Worm (Caenorhabditis elegans) whole organism, midembryonic: ENCODE measurements around the gene Y75B8A.32.

Source experiments
- T22C8.4 ChIP-seq: fragments of 200-800 bp; sonication (Bioruptor generic); IDR thresholded peaks from 2 replicates; pipeline ENCODE4 v1.3.6; 2022; ENCODE audit warnings: missing genetic modification characterization, missing compliant biosample characterization
- cog-1 ChIP-seq: sonication (generic microtip); optimal IDR thresholded peaks from 2 replicates; lab custom pipeline; 2016; ENCODE audit warnings: missing genetic modification characterization, missing compliant biosample characterization
- flt-1 ChIP-seq: fragments of 200-800 bp; sonication (Bioruptor generic); IDR thresholded peaks from 2 replicates; pipeline ENCODE4 v1.3.6; 2022; ENCODE audit warnings: missing genetic modification characterization, missing compliant biosample characterization
- klf-2 ChIP-seq: fragments of 200-800 bp; sonication (Bioruptor generic); conservative IDR thresholded peaks from 2 replicates; pipeline ENCODE4 v1.3.6; 2022; ENCODE audit warnings: missing genetic modification reagents, missing genetic modification characterization, missing compliant biosample characterization
- med-1 ChIP-seq: sonication (generic microtip); optimal IDR thresholded peaks from 2 replicates; lab custom pipeline; 2017; ENCODE audit warnings: missing genetic modification characterization, mild to moderate bottlenecking, missing compliant biosample characterization, antibody characterized with exemption, missing genetic modification reagents; ENCODE audit not compliant: insufficient read depth
- ref-1 ChIP-seq: fragments of 200-800 bp; sonication (Bioruptor generic); conservative IDR thresholded peaks from 2 replicates; pipeline ENCODE4 v1.3.6; 2022; ENCODE audit warnings: missing genetic modification reagents, missing genetic modification characterization, missing compliant biosample characterization
- tab-1 ChIP-seq: fragments of 200-800 bp; sonication (Bioruptor generic); IDR thresholded peaks from 2 replicates; pipeline ENCODE4 v1.3.6; 2022; ENCODE audit warnings: missing genetic modification characterization, missing compliant biosample characterization
- ztf-23 ChIP-seq: fragments of 200-800 bp; sonication (Bioruptor generic); IDR thresholded peaks from 2 replicates; pipeline ENCODE4 v1.3.6; 2022; ENCODE audit warnings: missing genetic modification reagents, missing genetic modification characterization, missing compliant biosample characterization
- ztf-29 ChIP-seq: fragments of 200-800 bp; sonication (Bioruptor generic); IDR thresholded peaks from 2 replicates; pipeline ENCODE4 v1.3.6; 2022; ENCODE audit warnings: missing genetic modification reagents, missing genetic modification characterization, missing compliant biosample characterization

Gene Y75B8A.32

ce11 chrIII:12318794-12319193 lies 39.6 kb downstream of the Y75B8A.32 start, which contains the start of gene Y75B8A.28:
Gene Y75B8A.28 (plus strand): TSS chrIII:12319089.
- TF ChIP-seq ztf-23 = no peak
- TF ChIP-seq tab-1 (GFP tag; lab: Robert Waterston, UW) = no peak
- no peak for TF ChIP-seq med-1
- TF ChIP-seq T22C8.4 (GFP tag; lab: Robert Waterston, UW) = no peak
- no peak for TF ChIP-seq ztf-29 (GFP tag; lab: Robert Waterston, UW)
- no peak for TF ChIP-seq flt-1
- TF ChIP-seq klf-2 = no peak
- no peak for TF ChIP-seq cog-1 (tag; lab: Kevin White, UChicago)
- TF ChIP-seq ref-1 (GFP tag; lab: Robert Waterston, UW) = no peak

- TF ChIP-seq flt-1 (no peak), klf-2 (no peak), tab-1 (GFP tag; lab: Robert Waterston, UW) (no peak), T22C8.4 (GFP tag; lab: Robert Waterston, UW) (no peak), cog-1 (tag; lab: Kevin White, UChicago) (no peak), med-1 (no peak), ztf-29 (GFP tag; lab: Robert Waterston, UW) (no peak), ref-1 (GFP tag; lab: Robert Waterston, UW) (no peak), ztf-23 (no peak)
These were observed 40.9 kb downstream of the Y75B8A.32 start for ce11 chrIII:12317492-12317891.

ce11 chrIII:12315179-12315578 lies 43.2 kb downstream of the Y75B8A.32 start, which contains the start of gene Y75B8A.37:
Gene Y75B8A.37 (plus strand): TSS chrIII:12315479.
- TF ChIP-seq flt-1 = no peak
- TF ChIP-seq ref-1 (GFP tag; lab: Robert Waterston, UW) = no peak
- no peak for TF ChIP-seq cog-1 (tag; lab: Kevin White, UChicago)
- no peak for TF ChIP-seq med-1
- no peak for TF ChIP-seq klf-2
- no peak for TF ChIP-seq ztf-29 (GFP tag; lab: Robert Waterston, UW)

ce11 chrIII:12312886-12313285 lies 45.5 kb downstream of the Y75B8A.32 start, which contains the start of gene Y75B8A.39:
Gene Y75B8A.39 (plus strand): TSS chrIII:12313186.
- TF ChIP-seq med-1 (no peak), ztf-23 (no peak), tab-1 (GFP tag; lab: Robert Waterston, UW) (no peak), ref-1 (GFP tag; lab: Robert Waterston, UW) (no peak)

ce11 chrIII:12307475-12307874 lies 50.9 kb downstream of the Y75B8A.32 start, which contains the start of gene pqn-92:
Gene pqn-92 (plus strand): TSS chrIII:12307781.
- TF ChIP-seq klf-2 = no peak
- TF ChIP-seq med-1 = no peak
- TF ChIP-seq ref-1 (GFP tag; lab: Robert Waterston, UW) = no peak
